Worm (Caenorhabditis elegans): ENCODE data around the gene col-161.

DNA sequence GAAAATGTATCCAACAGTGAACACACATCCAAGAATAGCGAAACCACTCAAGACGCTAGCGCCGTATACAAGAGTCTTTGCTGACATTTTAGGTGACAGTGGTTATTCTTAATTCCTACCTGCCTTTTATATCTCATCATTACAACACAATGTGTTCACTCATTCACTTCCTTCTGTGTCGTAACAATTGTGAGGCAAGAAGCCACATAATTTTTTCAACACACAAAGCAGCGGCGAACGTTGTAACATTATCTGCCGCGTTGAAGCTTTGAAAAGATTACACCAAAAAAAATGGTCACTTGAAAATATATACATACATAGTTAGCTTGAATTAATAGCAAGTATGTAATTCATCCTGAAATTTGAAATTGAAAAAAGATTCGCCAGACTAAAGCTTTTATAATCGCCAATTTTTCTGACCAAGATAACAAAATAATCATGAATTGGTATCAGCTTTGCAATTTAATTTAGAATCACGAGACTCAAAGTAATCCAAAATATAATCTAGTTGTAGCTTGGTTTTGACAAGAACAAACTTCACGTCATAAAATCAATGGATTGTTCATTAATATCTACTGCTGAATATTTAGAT is at the start of gene col-161, which contains the start of gene srh-18:
- no peak for TF ChIP-seq lin-15B (tag; optimal IDR thresholded peaks at IDR 0.05)
- TF ChIP-seq lin-13 (GFP tag; optimal IDR thresholded peaks at IDR 0.05), result no peak
- TF ChIP-seq egl-13 (tag; optimal IDR thresholded peaks at IDR 0.05), result no peak
- no peak for TF ChIP-seq jun-1 (tag; optimal IDR thresholded peaks at IDR 0.05)
- TF ChIP-seq ztf-11 (tag; optimal IDR thresholded peaks at IDR 0.05), result no peak
- no peak for TF ChIP-seq ceh-82 (tag; optimal IDR thresholded peaks at IDR 0.05)
- TF ChIP-seq lsy-2 (tag; optimal IDR thresholded peaks at IDR 0.05), result no peak

Data from whole organism, L1 larva.